Worm (Caenorhabditis elegans): ENCODE measurements around the gene irld-2.

DNA sequence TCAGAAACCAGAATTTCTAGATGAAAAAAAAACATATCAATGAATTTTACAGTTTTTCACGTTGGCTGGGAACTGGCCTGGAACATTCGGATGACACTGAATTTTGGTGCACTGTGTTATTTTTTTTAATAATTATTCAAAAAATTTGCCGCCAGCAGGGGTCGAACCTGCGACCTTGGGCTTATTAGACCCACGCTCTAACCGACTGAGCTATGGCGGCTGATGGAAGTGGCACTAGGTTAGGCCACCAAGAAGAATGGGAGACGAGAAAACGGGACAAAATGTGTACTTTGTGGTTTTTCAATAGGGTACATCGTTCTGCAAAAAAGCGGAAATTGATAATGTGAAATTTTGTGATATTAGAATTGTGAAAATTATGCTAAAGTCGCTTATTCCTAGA, 20.1 kb upstream of the irld-2 start:
- TF ChIP-seq ztf-4 (tag; optimal IDR thresholded peaks at IDR 0.05) (no peak), nhr-11 (tag; optimal IDR thresholded peaks at IDR 0.05) (no peak), zag-1 (tag; optimal IDR thresholded peaks at IDR 0.05) (no peak), lin-39 (tag; optimal IDR thresholded peaks at IDR 0.05) (no peak), unc-62 (GFP tag; optimal IDR thresholded peaks at IDR 0.05) (no peak), ama-1 (optimal IDR thresholded peaks at IDR 0.05) (no peak), nhr-237 (tag; optimal IDR thresholded peaks at IDR 0.05) (no peak)

Measured in whole organism, L2 larva.